Worm (Caenorhabditis elegans) whole organism, L4/young adult: ENCODE measurements around the gene F22B5.4.

Source experiments
- W03F9.2 ChIP-seq: fragments of 150-350 bp; optimal IDR thresholded peaks from 2 replicates; lab custom pipeline; 2014; ENCODE audit warnings: missing biosample characterization, missing genetic modification characterization
- dao-5 ChIP-seq: sonication (generic microtip); optimal IDR thresholded peaks from 2 replicates; lab custom pipeline; 2016; ENCODE audit warnings: missing genotype, missing genetic modification characterization, moderate library complexity, missing compliant biosample characterization
- him-1 ChIP-seq: sonication (generic microtip); optimal IDR thresholded peaks from 2 replicates; lab custom pipeline; 2016; ENCODE audit warnings: missing genotype, missing genetic modification reagents, missing genetic modification characterization, missing compliant biosample characterization

Gene F22B5.4

ce11 chrII:8444007-8444406, 5.5 kb upstream of the F22B5.4 start, which contains the start of gene evl-20:
Gene evl-20, plus strand, starts transcription at chrII:8444307.
- TF ChIP-seq dao-5 (tag; lab: Kevin White, UChicago) = no peak
- TF ChIP-seq him-1 = no peak
- no peak for TF ChIP-seq W03F9.2 (tag; lab: Kevin White, UChicago)

ce11 chrII:8446731-8447130, 2.8 kb upstream of the F22B5.4 start, which contains the start of gene cut-3:
Gene cut-3, minus strand, starts transcription at chrII:8446831.
- TF ChIP-seq dao-5 (tag; lab: Kevin White, UChicago) = no peak
- TF ChIP-seq W03F9.2 (tag; lab: Kevin White, UChicago) = no peak
- TF ChIP-seq him-1 = no peak

- TF ChIP-seq W03F9.2 (tag; lab: Kevin White, UChicago) (no peak), him-1 (no peak), dao-5 (tag; lab: Kevin White, UChicago) (no peak)
Observed at ce11 chrII:8450750-8451149, 1.2 kb downstream of the F22B5.4 start.

- TF ChIP-seq dao-5 (tag; lab: Kevin White, UChicago) = no peak
- TF ChIP-seq him-1 = no peak
- TF ChIP-seq W03F9.2 (tag; lab: Kevin White, UChicago) = no peak
Observed at ce11 chrII:8451425-8451824, 1.9 kb downstream of the F22B5.4 start.

ce11 chrII:8454513-8454912, 5.0 kb downstream of the F22B5.4 start, which contains the start of gene F22B5.5:
Gene F22B5.5, minus strand, starts transcription at chrII:8454613.
- TF ChIP-seq him-1 = no peak
- TF ChIP-seq dao-5 (tag; lab: Kevin White, UChicago) = no peak

ce11 chrII:8456094-8456493, 6.6 kb downstream of the F22B5.4 start, which contains the start of gene F22B5.6:
Gene F22B5.6, minus strand, starts transcription at chrII:8456194.
- no peak for TF ChIP-seq W03F9.2 (tag; lab: Kevin White, UChicago)
- no peak for TF ChIP-seq him-1
- TF ChIP-seq dao-5 (tag; lab: Kevin White, UChicago) = no peak

ce11 chrII:8456681-8457389, 7.3 kb downstream of the F22B5.4 start:
- TF ChIP-seq dao-5 (tag; lab: Kevin White, UChicago) (no peak), him-1 (no peak), W03F9.2 (tag; lab: Kevin White, UChicago) (no peak)

- TF ChIP-seq him-1 = no peak
- no peak for TF ChIP-seq W03F9.2 (tag; lab: Kevin White, UChicago)
- TF ChIP-seq dao-5 (tag; lab: Kevin White, UChicago) = no peak
Observed at ce11 chrII:8457438-8457837, 7.9 kb downstream of the F22B5.4 start, which contains the start of gene zyg-9. Gene zyg-9, plus strand, starts transcription at chrII:8457818.

ce11 chrII:8464448-8464898, 15.0 kb downstream of the F22B5.4 start, which contains the start of gene fars-3:
Gene fars-3, plus strand, starts transcription at chrII:8464848.
- no peak for TF ChIP-seq dao-5 (tag; lab: Kevin White, UChicago)
- TF ChIP-seq W03F9.2 (tag; lab: Kevin White, UChicago) = peak; percentile 48
- no peak for TF ChIP-seq him-1

- no peak for TF ChIP-seq W03F9.2 (tag; lab: Kevin White, UChicago)
- no peak for TF ChIP-seq him-1
- TF ChIP-seq dao-5 (tag; lab: Kevin White, UChicago) = no peak
Observed at ce11 chrII:8466874-8467273, 17.4 kb downstream of the F22B5.4 start, which contains the start of gene F22B5.10. Gene F22B5.10, plus strand, starts transcription at chrII:8467174.

ce11 chrII:8467809-8468208, 18.3 kb downstream of the F22B5.4 start, which contains the start of gene M05D6.2:
Gene M05D6.2, plus strand, starts transcription at chrII:8468109.
- TF ChIP-seq him-1 = no peak
- TF ChIP-seq dao-5 (tag; lab: Kevin White, UChicago) = no peak
- no peak for TF ChIP-seq W03F9.2 (tag; lab: Kevin White, UChicago)

- no peak for TF ChIP-seq him-1
Observed at ce11 chrII:8471139-8471538, 21.6 kb downstream of the F22B5.4 start, which contains the start of gene M05D6.8. Gene M05D6.8, minus strand, starts transcription at chrII:8471239.

- TF ChIP-seq dao-5 (tag; lab: Kevin White, UChicago) = no peak
- no peak for TF ChIP-seq W03F9.2 (tag; lab: Kevin White, UChicago)
- TF ChIP-seq him-1 = no peak
Observed at ce11 chrII:8472916-8473315, 23.4 kb downstream of the F22B5.4 start.

ce11 chrII:8475306-8475822, 25.9 kb downstream of the F22B5.4 start, which contains the start of the genes M05D6.1 and M05D6.3:
Gene M05D6.1, minus strand, starts transcription at chrII:8475406.
Gene M05D6.3, plus strand, starts transcription at chrII:8475772.
- no peak for TF ChIP-seq W03F9.2 (tag; lab: Kevin White, UChicago)
- TF ChIP-seq him-1 = no peak
- no peak for TF ChIP-seq dao-5 (tag; lab: Kevin White, UChicago)
